Worm (Caenorhabditis elegans): ENCODE measurements around the gene F17C8.9.

ce11 chrIII:4723922-4724321 lies 10.2 kb upstream of the F17C8.9 start:
- TF ChIP-seq lin-11 (tag; optimal IDR thresholded peaks at IDR 0.05), result no peak
- TF ChIP-seq nfya-1 (tag; optimal IDR thresholded peaks at IDR 0.05), result no peak
- no peak for TF ChIP-seq F13H6.1 (tag; optimal IDR thresholded peaks at IDR 0.05)
- no peak for TF ChIP-seq pha-4 (tag; optimal IDR thresholded peaks at IDR 0.05)
- no peak for TF ChIP-seq ttx-3 (tag; optimal IDR thresholded peaks at IDR 0.05)
- no peak for TF ChIP-seq T23F11.4 (GFP tag; optimal IDR thresholded peaks at IDR 0.05)
- TF ChIP-seq nhr-11 (tag; optimal IDR thresholded peaks at IDR 0.05), result no peak
- no peak for TF ChIP-seq C08G9.2 (tag; optimal IDR thresholded peaks at IDR 0.05)
